Worm (Caenorhabditis elegans): ENCODE measurements around the gene K12H6.12.

K12H6.12 gene

ce11 chrII:2829482-2829881 lies 21.5 kb downstream of the K12H6.12 start:
- TF ChIP-seq che-1 (tag; optimal IDR thresholded peaks at IDR 0.05): no peak
- no peak for TF ChIP-seq ama-1 (optimal IDR thresholded peaks at IDR 0.05)
- TF ChIP-seq dve-1 (tag; optimal IDR thresholded peaks at IDR 0.05): no peak
- TF ChIP-seq ceh-2 (tag; optimal IDR thresholded peaks at IDR 0.05): no peak
- no peak for TF ChIP-seq C08G9.2 (tag; optimal IDR thresholded peaks at IDR 0.05)
- TF ChIP-seq lin-11 (tag; optimal IDR thresholded peaks at IDR 0.05): no peak
- no peak for TF ChIP-seq pag-3 (tag; optimal IDR thresholded peaks at IDR 0.05; ENCODE audit: borderline replicate concordance)
- no peak for TF ChIP-seq pat-9 (tag; optimal IDR thresholded peaks at IDR 0.05)
- no peak for TF ChIP-seq hlh-13 (GFP tag; optimal IDR thresholded peaks at IDR 0.05)
- TF ChIP-seq zip-5 (tag; optimal IDR thresholded peaks at IDR 0.05): no peak
- no peak for TF ChIP-seq ceh-24 (tag; optimal IDR thresholded peaks at IDR 0.05)
- TF ChIP-seq sdc-2 (tag; optimal IDR thresholded peaks at IDR 0.05): no peak
- no peak for TF ChIP-seq ahr-1 (tag; optimal IDR thresholded peaks at IDR 0.05)
- TF ChIP-seq nhr-11 (tag; optimal IDR thresholded peaks at IDR 0.05): no peak
- no peak for TF ChIP-seq C38D4.7 (GFP tag; optimal IDR thresholded peaks at IDR 0.05)
- no peak for TF ChIP-seq fkh-10 (GFP tag; optimal IDR thresholded peaks at IDR 0.05)
- no peak for TF ChIP-seq unc-3 (GFP tag; conservative IDR thresholded peaks at IDR 0.05)
- no peak for TF ChIP-seq unc-3 (tag; optimal IDR thresholded peaks at IDR 0.05)
- TF ChIP-seq tbx-2 (tag; optimal IDR thresholded peaks at IDR 0.05): no peak
- TF ChIP-seq pha-2 (tag; optimal IDR thresholded peaks at IDR 0.05): no peak

ce11 chrII:2830144-2830543 lies 22.2 kb downstream of the K12H6.12 start:
- TF ChIP-seq ceh-45 (GFP tag; IDR thresholded peaks at IDR 0.05) (no peak), ceh-34 (tag; optimal IDR thresholded peaks at IDR 0.05) (no peak), ceh-9 (tag; optimal IDR thresholded peaks at IDR 0.05) (no peak), hlh-6 (tag; optimal IDR thresholded peaks at IDR 0.05) (no peak), C38D4.7 (GFP tag; optimal IDR thresholded peaks at IDR 0.05) (no peak), fkh-10 (GFP tag; optimal IDR thresholded peaks at IDR 0.05) (no peak), dmd-4 (tag; optimal IDR thresholded peaks at IDR 0.05; ENCODE audit: borderline replicate concordance) (no peak), elt-2 (tag; optimal IDR thresholded peaks at IDR 0.05) (no peak), odd-2 (tag; optimal IDR thresholded peaks at IDR 0.05) (no peak), mec-3 (tag; optimal IDR thresholded peaks at IDR 0.05; ENCODE audit: borderline replicate concordance) (no peak), K02D7.2 (tag; optimal IDR thresholded peaks at IDR 0.05) (no peak)

- TF ChIP-seq unc-42 (tag; optimal IDR thresholded peaks at IDR 0.05) (peak; percentile 12), pha-2 (tag; optimal IDR thresholded peaks at IDR 0.05) (no peak)
Measured at ce11 chrII:2831173-2831572, 23.2 kb downstream of the K12H6.12 start, which contains the start of gene K12H6.6. Gene K12H6.6, minus strand, starts transcription at chrII:2831233.

- TF ChIP-seq unc-55 (GFP tag; optimal IDR thresholded peaks at IDR 0.05): peak; percentile 14
- no peak for TF ChIP-seq syd-9 (tag; optimal IDR thresholded peaks at IDR 0.05)
Measured at ce11 chrII:2832098-2832497, 24.1 kb downstream of the K12H6.12 start.

ce11 chrII:2832539-2832938 lies 24.6 kb downstream of the K12H6.12 start:
- peak; percentile 26 for TF ChIP-seq ceh-30 (tag; optimal IDR thresholded peaks at IDR 0.05)
- no peak for TF ChIP-seq Y22D7AL.16 (tag; optimal IDR thresholded peaks at IDR 0.05)
- TF ChIP-seq hlh-30 (tag; optimal IDR thresholded peaks at IDR 0.05; ENCODE audit: insufficient read depth): peak; percentile 57
- no peak for TF ChIP-seq syd-9 (tag; optimal IDR thresholded peaks at IDR 0.05)
